Worm (Caenorhabditis elegans) whole organism, L2 larva: Measurements from ENCODE around the gene nhr-117.
A peak's percentile ranks its signal among the peaks of the same experiment; 100 is the strongest.

ENCODE experiments used
- C34F6.9 ChIP-seq: fragments of 150-350 bp; optimal IDR thresholded peaks from 2 replicates; lab custom pipeline; 2014; ENCODE audit warnings: missing biosample characterization, missing genetic modification characterization
- F13H6.1 ChIP-seq: sonication (generic microtip); optimal IDR thresholded peaks from 2 replicates; lab custom pipeline; 2016; ENCODE audit warnings: missing genetic modification characterization, missing compliant biosample characterization
- R02D3.7 ChIP-seq: fragments of 150-350 bp; optimal IDR thresholded peaks from 2 replicates; lab custom pipeline; 2014; ENCODE audit warnings: missing biosample characterization, missing genetic modification characterization
- Y55F3AM.14 ChIP-seq: fragments of 200-800 bp; sonication (Bioruptor generic); optimal IDR thresholded peaks from 2 replicates; lab custom pipeline; 2018; ENCODE audit warnings: mild to moderate bottlenecking, missing genetic modification characterization, missing compliant biosample characterization
- ZK546.5 ChIP-seq: sonication (generic microtip); optimal IDR thresholded peaks from 2 replicates; lab custom pipeline; 2017; ENCODE audit warnings: missing biosample characterization, missing genetic modification characterization
- alr-1 ChIP-seq: fragments of 150-350 bp; optimal IDR thresholded peaks from 2 replicates; lab custom pipeline; 2014; ENCODE audit warnings: missing biosample characterization, missing genetic modification characterization
- aly-2 ChIP-seq: fragments of 150-350 bp; optimal IDR thresholded peaks from 2 replicates; lab custom pipeline; 2014; ENCODE audit warnings: missing biosample characterization, missing genetic modification characterization
- ama-1 ChIP-seq: fragments of 150-350 bp; optimal IDR thresholded peaks from 2 replicates; lab custom pipeline; 2018; ENCODE audit warnings: inconsistent platforms
- blmp-1 ChIP-seq: sonication (generic microtip); optimal IDR thresholded peaks from 2 replicates; lab custom pipeline; 2017; ENCODE audit warnings: missing genetic modification characterization, mild to moderate bottlenecking, missing compliant biosample characterization, antibody characterized with exemption, moderate library complexity; ENCODE audit not compliant: insufficient read depth
- ceh-16 ChIP-seq: fragments of 150-350 bp; optimal IDR thresholded peaks from 2 replicates; lab custom pipeline; 2014; ENCODE audit warnings: missing biosample characterization, missing genetic modification characterization
- ceh-82 ChIP-seq: fragments of 150-350 bp; optimal IDR thresholded peaks from 2 replicates; lab custom pipeline; 2014; ENCODE audit warnings: missing biosample characterization, missing genetic modification characterization
- crh-2 ChIP-seq: sonication (generic microtip); optimal IDR thresholded peaks from 2 replicates; lab custom pipeline; 2017; ENCODE audit warnings: missing biosample characterization, missing genetic modification characterization
- dmd-4 ChIP-seq: sonication (generic microtip); optimal IDR thresholded peaks from 2 replicates; lab custom pipeline; 2017; ENCODE audit warnings: missing biosample characterization, missing genetic modification characterization
- egl-27 ChIP-seq: sonication (generic microtip); optimal IDR thresholded peaks from 3 replicates; lab custom pipeline; 2017; ENCODE audit warnings: missing biosample characterization, missing genetic modification reagents, missing genetic modification characterization
- elt-1 ChIP-seq: fragments of 150-350 bp; optimal IDR thresholded peaks from 2 replicates; lab custom pipeline; 2014; ENCODE audit warnings: missing biosample characterization, missing genetic modification characterization
- elt-3 ChIP-seq: sonication (generic microtip); optimal IDR thresholded peaks from 2 replicates; lab custom pipeline; 2017; ENCODE audit warnings: missing biosample characterization, missing genetic modification characterization
- fos-1 ChIP-seq: fragments of 150-350 bp; optimal IDR thresholded peaks from 2 replicates; lab custom pipeline; 2014; ENCODE audit warnings: missing biosample characterization, missing genetic modification characterization
- gmeb-1 ChIP-seq: fragments of 150-350 bp; optimal IDR thresholded peaks from 2 replicates; lab custom pipeline; 2014; ENCODE audit warnings: missing biosample characterization, missing genetic modification characterization
- lin-11 ChIP-seq: fragments of 150-350 bp; sonication (generic microtip); optimal IDR thresholded peaks from 2 replicates; lab custom pipeline; 2014; ENCODE audit warnings: missing biosample characterization, missing genetic modification characterization, inconsistent platforms, mixed read lengths
- lin-13 ChIP-seq: fragments of 150-350 bp; optimal IDR thresholded peaks from 2 replicates; lab custom pipeline; 2014; ENCODE audit warnings: missing biosample characterization, missing genetic modification reagents, missing genetic modification characterization
- lin-39 ChIP-seq: fragments of 150-350 bp; optimal IDR thresholded peaks from 2 replicates; lab custom pipeline; 2014; ENCODE audit warnings: missing biosample characterization, missing genetic modification reagents, missing genetic modification characterization
- lsy-2 ChIP-seq, 2 experiments: fragments of 150-350 bp in 1 of 2; sonication (generic microtip) in 1 of 2; optimal IDR thresholded peaks; 2 replicates each; lab custom pipeline; 2014 to 2017; ENCODE audit warnings: missing biosample characterization in 2 of 2, missing genetic modification characterization in 2 of 2
- mab-5 ChIP-seq: fragments of 150-350 bp; optimal IDR thresholded peaks from 2 replicates; lab custom pipeline; 2014; ENCODE audit warnings: missing biosample characterization, missing genetic modification characterization
- mbf-1 ChIP-seq: sonication (generic microtip); optimal IDR thresholded peaks from 2 replicates; lab custom pipeline; 2017; ENCODE audit warnings: missing biosample characterization, missing genetic modification characterization
- mdl-1 ChIP-seq, 2 experiments: fragments of 150-350 bp in 1 of 2; sonication (generic microtip) in 1 of 2; optimal IDR thresholded peaks; 2 replicates each; lab custom pipeline; 2017; ENCODE audit warnings: missing biosample characterization in 2 of 2, missing genetic modification characterization in 2 of 2
- nhr-10 ChIP-seq: sonication (generic microtip); optimal IDR thresholded peaks from 2 replicates; lab custom pipeline; 2017; ENCODE audit warnings: missing biosample characterization, missing genetic modification characterization
- nhr-11 ChIP-seq: fragments of 150-350 bp; optimal IDR thresholded peaks from 2 replicates; lab custom pipeline; 2014; ENCODE audit warnings: missing biosample characterization, missing genetic modification characterization
- nhr-12 ChIP-seq: fragments of 150-350 bp; optimal IDR thresholded peaks from 2 replicates; lab custom pipeline; 2014; ENCODE audit warnings: missing biosample characterization, missing genetic modification characterization
- nhr-129 ChIP-seq: fragments of 150-350 bp; optimal IDR thresholded peaks from 2 replicates; lab custom pipeline; 2014; ENCODE audit warnings: missing biosample characterization, missing genetic modification characterization
- nhr-21 ChIP-seq: fragments of 150-350 bp; optimal IDR thresholded peaks from 2 replicates; lab custom pipeline; 2014; ENCODE audit warnings: missing biosample characterization, missing genetic modification characterization
- nhr-23 ChIP-seq: fragments of 150-350 bp; optimal IDR thresholded peaks from 2 replicates; lab custom pipeline; 2014; ENCODE audit warnings: missing biosample characterization, missing genetic modification reagents, missing genetic modification characterization
- nhr-237 ChIP-seq: fragments of 150-350 bp; optimal IDR thresholded peaks from 2 replicates; lab custom pipeline; 2014; ENCODE audit warnings: missing biosample characterization, missing genetic modification characterization
- nhr-25 ChIP-seq: fragments of 150-350 bp; sonication (generic microtip); optimal IDR thresholded peaks from 3 replicates; lab custom pipeline; 2014; ENCODE audit warnings: missing biosample characterization, missing genetic modification characterization
- nhr-6 ChIP-seq: fragments of 150-350 bp; optimal IDR thresholded peaks from 2 replicates; lab custom pipeline; 2014; ENCODE audit warnings: missing biosample characterization, missing genetic modification characterization
- nhr-77 ChIP-seq: fragments of 150-350 bp; optimal IDR thresholded peaks from 2 replicates; lab custom pipeline; 2014; ENCODE audit warnings: missing biosample characterization, missing genetic modification characterization
- peb-1 ChIP-seq: fragments of 150-350 bp; optimal IDR thresholded peaks from 2 replicates; lab custom pipeline; 2014; ENCODE audit warnings: missing biosample characterization, missing genetic modification characterization
- sem-4 ChIP-seq: fragments of 150-350 bp; optimal IDR thresholded peaks from 2 replicates; lab custom pipeline; 2014; ENCODE audit warnings: missing biosample characterization, missing genetic modification reagents, missing genetic modification characterization
- skn-1 ChIP-seq: sonication (generic microtip); optimal IDR thresholded peaks from 2 replicates; lab custom pipeline; 2017; ENCODE audit warnings: missing biosample characterization, missing genetic modification characterization
- sma-3 ChIP-seq: sonication (generic microtip); optimal IDR thresholded peaks from 2 replicates; lab custom pipeline; 2016; ENCODE audit warnings: missing genetic modification reagents, missing genetic modification characterization, missing compliant biosample characterization
- sma-9 ChIP-seq, 2 experiments: fragments of 150-350 bp in 1 of 2; sonication (generic microtip) in 1 of 2; optimal IDR thresholded peaks; 2 replicates each; lab custom pipeline; 2014 to 2016; ENCODE audit warnings: missing genetic modification characterization in 2 of 2, mild to moderate bottlenecking in 1 of 2, missing biosample characterization in 1 of 2, missing compliant biosample characterization in 1 of 2, missing genetic modification reagents in 1 of 2, moderate library complexity in 1 of 2
- snpc-4 ChIP-seq: fragments of 150-350 bp; optimal IDR thresholded peaks from 2 replicates; lab custom pipeline; 2014; ENCODE audit warnings: missing biosample characterization, missing genetic modification characterization
- unc-39 ChIP-seq: fragments of 150-350 bp; optimal IDR thresholded peaks from 2 replicates; lab custom pipeline; 2014; ENCODE audit warnings: missing biosample characterization, missing genetic modification characterization
- unc-55 ChIP-seq: fragments of 150-350 bp; sonication (generic microtip); optimal IDR thresholded peaks from 3 replicates; lab custom pipeline; 2014; ENCODE audit warnings: missing biosample characterization, missing genetic modification reagents, missing genetic modification characterization
- unc-62 ChIP-seq: fragments of 150-350 bp; optimal IDR thresholded peaks from 2 replicates; lab custom pipeline; 2014; ENCODE audit warnings: missing biosample characterization, missing genetic modification reagents, missing genetic modification characterization
- zag-1 ChIP-seq: fragments of 150-350 bp; optimal IDR thresholded peaks from 2 replicates; lab custom pipeline; 2014; ENCODE audit warnings: missing biosample characterization, missing genetic modification characterization
- ztf-1 ChIP-seq: fragments of 200-800 bp; sonication (Bioruptor generic); conservative IDR thresholded peaks from 2 replicates; pipeline ENCODE4 v1.3.6; 2022; ENCODE audit warnings: missing genetic modification characterization, missing compliant biosample characterization
- ztf-11 ChIP-seq: sonication (generic microtip); optimal IDR thresholded peaks from 2 replicates; lab custom pipeline; 2017; ENCODE audit warnings: missing biosample characterization, missing genetic modification characterization
- ztf-4 ChIP-seq: fragments of 150-350 bp; optimal IDR thresholded peaks from 2 replicates; lab custom pipeline; 2014; ENCODE audit warnings: missing biosample characterization, missing genetic modification characterization

nhr-117 gene

DNA sequence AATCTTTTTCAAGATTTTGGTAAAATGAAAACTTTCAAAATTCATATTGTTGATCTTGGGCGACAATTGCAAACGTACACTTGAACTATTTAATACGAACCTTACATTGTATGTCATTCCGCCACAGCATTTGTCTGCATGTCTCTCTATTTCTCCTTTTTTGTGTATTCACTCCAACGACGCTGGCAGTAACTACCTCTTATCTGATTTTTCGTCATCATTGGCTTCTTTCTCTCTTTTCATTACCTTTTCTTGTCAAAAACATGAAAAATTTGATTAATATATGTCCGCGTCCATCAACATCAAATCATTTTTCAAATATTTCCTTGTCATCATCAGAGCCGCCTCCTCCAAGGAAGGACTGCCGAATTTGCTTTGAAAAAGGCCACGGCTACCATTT is 11.2 kb downstream of the nhr-117 start, which contains the start of gene nhr-177:
TSS of gene nhr-177 (plus strand) at position 167 of the 400 bp plus-strand sequence.
- TF ChIP-seq sma-9 (GFP tag; optimal IDR thresholded peaks at IDR 0.05; lab: Kevin White, UChicago) (peak; percentile 10), sma-9 (tag; optimal IDR thresholded peaks at IDR 0.05; lab: Kevin White, UChicago) (no peak), fos-1 (tag; lab: Kevin White, UChicago) (peak; percentile 85), mab-5 (tag; lab: Kevin White, UChicago) (no peak), nhr-23 (tag; lab: Kevin White, UChicago) (no peak), crh-2 (tag; lab: Kevin White, UChicago) (peak; percentile 46), alr-1 (no peak), ceh-16 (tag; lab: Kevin White, UChicago) (peak; percentile 37), skn-1 (tag; lab: Kevin White, UChicago) (peak; percentile 32), R02D3.7 (no peak)

DNA sequence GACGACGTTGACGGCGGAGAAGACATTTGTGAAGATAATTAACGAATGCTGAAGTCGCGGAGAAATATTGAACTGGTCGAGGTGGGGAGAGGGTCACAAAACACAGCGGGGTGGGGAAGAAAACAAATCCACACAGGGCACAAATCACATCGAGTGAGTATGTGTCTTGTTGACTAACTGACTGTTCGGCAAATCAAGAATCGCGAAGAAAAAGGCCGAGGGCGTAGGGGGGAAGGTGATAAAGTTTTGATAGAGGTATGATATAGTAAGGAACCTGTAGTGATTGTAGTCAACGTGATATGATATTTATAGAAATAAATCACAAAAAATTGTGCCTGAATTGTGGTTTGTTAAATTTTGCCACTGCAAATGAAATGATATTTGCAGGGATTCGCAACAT is 13.5 kb downstream of the nhr-117 start, which contains the start of gene nhr-178:
TSS of gene nhr-178 (minus strand) at position 164 of the 400 bp plus-strand sequence.
- TF ChIP-seq lin-13 (GFP tag; lab: Kevin White, UChicago) (no peak), lsy-2 (tag; optimal IDR thresholded peaks at IDR 0.05; lab: Kevin White, UChicago) (no peak), ceh-16 (tag; lab: Kevin White, UChicago) (no peak), nhr-129 (tag; lab: Kevin White, UChicago) (peak; percentile 12), ceh-82 (tag; lab: Kevin White, UChicago) (no peak), blmp-1 (tag; lab: Kevin White, UChicago) (peak; percentile 18), aly-2 (tag; lab: Kevin White, UChicago) (no peak), snpc-4 (no peak), nhr-23 (tag; lab: Kevin White, UChicago) (no peak), nhr-12 (tag; lab: Kevin White, UChicago) (no peak), crh-2 (tag; lab: Kevin White, UChicago) (peak; percentile 25), alr-1 (no peak), peb-1 (tag; lab: Kevin White, UChicago) (no peak), elt-3 (tag; lab: Kevin White, UChicago) (no peak), nhr-77 (tag; lab: Kevin White, UChicago) (no peak), unc-39 (tag; lab: Kevin White, UChicago) (no peak), lin-39 (tag; lab: Kevin White, UChicago) (no peak), sem-4 (no peak), dmd-4 (tag; lab: Kevin White, UChicago) (no peak), mbf-1 (tag; lab: Kevin White, UChicago) (no peak), sma-9 (GFP tag; optimal IDR thresholded peaks at IDR 0.05; lab: Kevin White, UChicago) (peak; percentile 76), sma-9 (tag; optimal IDR thresholded peaks at IDR 0.05; lab: Kevin White, UChicago) (no peak), skn-1 (tag; lab: Kevin White, UChicago) (no peak), lin-11 (tag; lab: Kevin White, UChicago) (no peak), sma-3 (GFP tag; lab: Kevin White, UChicago) (peak; percentile 77), unc-55 (GFP tag; lab: Kevin White, UChicago) (no peak), ztf-1 (GFP tag; lab: Robert Waterston, UW) (no peak), egl-27 (tag; lab: Kevin White, UChicago) (no peak), ztf-11 (tag; lab: Kevin White, UChicago) (no peak), nhr-21 (no peak), zag-1 (tag; lab: Kevin White, UChicago) (no peak), C34F6.9 (no peak), ama-1 (no peak), gmeb-1 (tag; lab: Kevin White, UChicago) (no peak), nhr-11 (no peak), Y55F3AM.14 (GFP tag; lab: Kevin White, UChicago) (peak; percentile 48), unc-62 (GFP tag; lab: Kevin White, UChicago) (no peak), R02D3.7 (no peak), fos-1 (tag; lab: Kevin White, UChicago) (peak; percentile 92), ZK546.5 (tag; lab: Kevin White, UChicago) (no peak), mab-5 (tag; lab: Kevin White, UChicago) (no peak), nhr-10 (no peak), nhr-237 (no peak), nhr-6 (tag; lab: Kevin White, UChicago) (no peak), nhr-25 (tag; lab: Kevin White, UChicago) (peak; percentile 64), mdl-1 (tag; optimal IDR thresholded peaks at IDR 0.05; lab: Kevin White, UChicago) (no peak), ztf-4 (no peak), F13H6.1 (tag; lab: Kevin White, UChicago) (peak; percentile 85), elt-1 (tag; lab: Kevin White, UChicago) (no peak)
